Fruit fly (Drosophila melanogaster) whole organism, embryonic: ENCODE results near the gene CG12279.

Source experiments
- Aef1 ChIP-seq: fragments of 200-800 bp; sonication (Bioruptor generic); IDR thresholded peaks from 3 replicates; pipeline ENCODE4 v1.3.6; 2022; ENCODE audit warnings: missing biosample characterization, missing genetic modification characterization
- Atf6 ChIP-seq: fragments of 200-800 bp; sonication (Bioruptor generic); IDR thresholded peaks from 2 replicates; pipeline ENCODE4 v1.3.6; 2022; ENCODE audit warnings: missing biosample characterization, missing genetic modification characterization
- B-H2 ChIP-seq: fragments of 200-800 bp; sonication (Bioruptor generic); optimal IDR thresholded peaks from 2 replicates; lab custom pipeline; 2018; ENCODE audit warnings: missing biosample characterization, mild to moderate bottlenecking, missing genetic modification characterization
- CG10321 ChIP-seq: fragments of 200-800 bp; sonication (Bioruptor generic); IDR thresholded peaks from 2 replicates; pipeline ENCODE4 v1.3.6; 2022; ENCODE audit warnings: missing biosample characterization, missing genetic modification characterization
- CG12071 ChIP-seq: fragments of 200-800 bp; sonication (Bioruptor generic); optimal IDR thresholded peaks from 3 replicates; lab custom pipeline; 2018; ENCODE audit warnings: missing biosample characterization, mild to moderate bottlenecking, missing genetic modification characterization
- CG12299 ChIP-seq: fragments of 200-800 bp; sonication (Bioruptor generic); optimal IDR thresholded peaks from 2 replicates; lab custom pipeline; 2018; ENCODE audit warnings: missing biosample characterization, mild to moderate bottlenecking, missing genetic modification characterization
- CG15696 ChIP-seq: fragments of 200-800 bp; sonication (Bioruptor generic); optimal IDR thresholded peaks from 2 replicates; lab custom pipeline; 2019; ENCODE audit warnings: missing biosample characterization, mild to moderate bottlenecking, missing genetic modification characterization, moderate library complexity
- CG17385 ChIP-seq: fragments of 200-800 bp; sonication (Bioruptor generic); optimal IDR thresholded peaks from 3 replicates; lab custom pipeline; 2018; ENCODE audit warnings: missing biosample characterization, mild to moderate bottlenecking, missing genetic modification characterization
- CG17802 ChIP-seq: fragments of 200-800 bp; sonication (Bioruptor generic); optimal IDR thresholded peaks from 2 replicates; lab custom pipeline; 2018; ENCODE audit warnings: missing biosample characterization, mild to moderate bottlenecking, missing genetic modification characterization, moderate library complexity
- CG18619 ChIP-seq: fragments of 200-800 bp; sonication (Bioruptor generic); optimal IDR thresholded peaks from 3 replicates; lab custom pipeline; 2017; ENCODE audit warnings: missing biosample characterization, mild to moderate bottlenecking, missing genetic modification characterization
- CG34422 ChIP-seq: fragments of 200-800 bp; sonication (Bioruptor generic); IDR thresholded peaks from 3 replicates; pipeline ENCODE4 v1.3.6; 2022; ENCODE audit warnings: missing biosample characterization, missing genetic modification characterization
- CG4360 ChIP-seq: fragments of 200-800 bp; sonication (Bioruptor generic); IDR thresholded peaks from 2 replicates; pipeline ENCODE4 v1.3.6; 2022; ENCODE audit warnings: missing biosample characterization, missing genetic modification characterization
- CG4854 ChIP-seq: fragments of 200-800 bp; sonication (Bioruptor generic); optimal IDR thresholded peaks from 2 replicates; lab custom pipeline; 2016; ENCODE audit warnings: missing biosample characterization, missing genetic modification characterization, inconsistent platforms
- CG5953 ChIP-seq: fragments of 200-800 bp; sonication (Bioruptor generic); IDR thresholded peaks from 2 replicates; pipeline ENCODE4 v1.3.6; 2022; ENCODE audit warnings: missing biosample characterization, missing genetic modification characterization
- CG7271 ChIP-seq: fragments of 200-800 bp; sonication (Bioruptor generic); optimal IDR thresholded peaks from 2 replicates; lab custom pipeline; 2018; ENCODE audit warnings: missing biosample characterization, mild to moderate bottlenecking, missing genetic modification characterization, moderate library complexity
- CG7357 ChIP-seq: fragments of 200-800 bp; sonication (Bioruptor generic); IDR thresholded peaks from 3 replicates; pipeline ENCODE4 v1.3.6; 2022; ENCODE audit warnings: missing biosample characterization, missing genetic modification characterization
- CG7372 ChIP-seq: fragments of 200-800 bp; sonication (Bioruptor generic); IDR thresholded peaks from 2 replicates; pipeline ENCODE4 v1.3.6; 2022; ENCODE audit warnings: missing biosample characterization, missing genetic modification characterization
- CG7556 ChIP-seq: fragments of 200-800 bp; sonication (Bioruptor generic); optimal IDR thresholded peaks from 2 replicates; lab custom pipeline; 2017; ENCODE audit warnings: missing biosample characterization, mild to moderate bottlenecking, missing genetic modification characterization
- CG8944 ChIP-seq: fragments of 200-800 bp; sonication (Bioruptor generic); optimal IDR thresholded peaks from 3 replicates; lab custom pipeline; 2016; ENCODE audit warnings: missing biosample characterization, missing genetic modification characterization
- Chrac-16 ChIP-seq: fragments of 200-800 bp; sonication (Bioruptor generic); optimal IDR thresholded peaks from 3 replicates; lab custom pipeline; 2016; ENCODE audit warnings: missing biosample characterization, missing genetic modification characterization
- Deaf1 ChIP-seq: fragments of 200-800 bp; optimal IDR thresholded peaks from 3 replicates; lab custom pipeline; 2019; ENCODE audit warnings: missing biosample characterization, mild to moderate bottlenecking, missing genetic modification characterization, moderate library complexity
- Dll ChIP-seq: fragments of 200-800 bp; sonication (Bioruptor generic); IDR thresholded peaks from 4 replicates; pipeline ENCODE4 v1.3.6; 2022; ENCODE audit warnings: missing biosample characterization, missing genetic modification characterization; ENCODE audit not compliant: partially characterized antibody
- Doc2 ChIP-seq: fragments of 200-800 bp; sonication (Bioruptor generic); IDR thresholded peaks from 2 replicates; pipeline ENCODE4 v1.3.6; 2022; ENCODE audit warnings: missing biosample characterization, missing genetic modification characterization
- Dp ChIP-seq: fragments of 200-800 bp; sonication (Bioruptor generic); optimal IDR thresholded peaks from 2 replicates; lab custom pipeline; 2018; ENCODE audit warnings: missing biosample characterization, mild to moderate bottlenecking, missing genetic modification characterization, moderate library complexity
- Drgx ChIP-seq: fragments of 200-800 bp; sonication (Bioruptor generic); IDR thresholded peaks from 2 replicates; pipeline ENCODE4 v1.3.6; 2022; ENCODE audit warnings: missing biosample characterization, missing genetic modification characterization
- Fer3 ChIP-seq: fragments of 200-800 bp; sonication (Bioruptor generic); optimal IDR thresholded peaks from 2 replicates; lab custom pipeline; 2018; ENCODE audit warnings: missing biosample characterization, mild to moderate bottlenecking, missing genetic modification characterization, moderate library complexity
- HLHmδ ChIP-seq: fragments of 200-800 bp; sonication (Bioruptor generic); optimal IDR thresholded peaks from 2 replicates; lab custom pipeline; 2018; ENCODE audit warnings: missing biosample characterization, mild to moderate bottlenecking, missing genetic modification characterization, moderate library complexity
- Hr39 ChIP-seq: fragments of >200 bp; optimal IDR thresholded peaks from 2 replicates; lab custom pipeline; 2017
- Max ChIP-seq: fragments of 200-800 bp; sonication (Bioruptor generic); optimal IDR thresholded peaks from 2 replicates; lab custom pipeline; 2016; ENCODE audit warnings: missing biosample characterization, mild to moderate bottlenecking, missing genetic modification characterization
- NC2β ChIP-seq: fragments of 200-800 bp; sonication (Bioruptor generic); optimal IDR thresholded peaks from 2 replicates; lab custom pipeline; 2016; ENCODE audit warnings: missing biosample characterization, missing genetic modification characterization
- Oaz ChIP-seq: fragments of 200-800 bp; sonication (Bioruptor generic); IDR thresholded peaks from 2 replicates; pipeline ENCODE4 v1.3.6; 2022; ENCODE audit warnings: missing biosample characterization, missing genetic modification characterization
- Oli ChIP-seq: fragments of 200-800 bp; sonication (Bioruptor generic); optimal IDR thresholded peaks from 2 replicates; lab custom pipeline; 2018; ENCODE audit warnings: missing biosample characterization, mild to moderate bottlenecking, missing genetic modification characterization, moderate library complexity
- Spps ChIP-seq: fragments of 200-800 bp; sonication (Bioruptor generic); optimal IDR thresholded peaks from 2 replicates; lab custom pipeline; 2018; ENCODE audit warnings: missing biosample characterization, mild to moderate bottlenecking, missing genetic modification characterization
- Stat92E ChIP-seq, 3 experiments: fragments of >200 bp in 2 of 3; fragments of 200-800 bp in 1 of 3; sonication (Bioruptor generic) in 1 of 3; optimal IDR thresholded peaks; 2 replicates each; lab custom pipeline; 2017 to 2019; ENCODE audit warnings: missing biosample characterization in 3 of 3, missing genetic modification characterization in 3 of 3, mild to moderate bottlenecking in 1 of 3, moderate library complexity in 1 of 3
- YL-1 ChIP-seq: fragments of 200-800 bp; sonication (Bioruptor generic); optimal IDR thresholded peaks from 3 replicates; lab custom pipeline; 2017; ENCODE audit warnings: missing biosample characterization, mild to moderate bottlenecking, missing genetic modification characterization
- al ChIP-seq: fragments of 200-800 bp; sonication (Bioruptor generic); IDR thresholded peaks from 2 replicates; pipeline ENCODE4 v1.3.6; 2022; ENCODE audit warnings: missing biosample characterization, missing genetic modification characterization
- br ChIP-seq: fragments of >200 bp; optimal IDR thresholded peaks from 2 replicates; lab custom pipeline; 2017
- crc ChIP-seq: fragments of 200-800 bp; sonication (Bioruptor generic); optimal IDR thresholded peaks from 2 replicates; lab custom pipeline; 2016; ENCODE audit warnings: missing biosample characterization, missing genetic modification characterization
- cwo ChIP-seq: fragments of 200-800 bp; sonication (Bioruptor generic); optimal IDR thresholded peaks from 3 replicates; lab custom pipeline; 2017; ENCODE audit warnings: missing biosample characterization, missing genetic modification characterization, mild to moderate bottlenecking, moderate library complexity, missing genetic modification reagents
- ewg ChIP-seq: fragments of 200-800 bp; sonication (Bioruptor generic); optimal IDR thresholded peaks from 3 replicates; lab custom pipeline; 2017; ENCODE audit warnings: mild to moderate bottlenecking, missing biosample characterization, missing genetic modification reagents, missing genetic modification characterization
- knrl ChIP-seq: fragments of 200-800 bp; sonication (Bioruptor generic); IDR thresholded peaks from 3 replicates; pipeline ENCODE4 v1.3.6; 2022; ENCODE audit warnings: missing biosample characterization, missing genetic modification characterization; ENCODE audit not compliant: partially characterized antibody
- lilli ChIP-seq: fragments of 200-800 bp; sonication (Bioruptor generic); optimal IDR thresholded peaks from 3 replicates; lab custom pipeline; 2016; ENCODE audit warnings: missing biosample characterization, missing genetic modification characterization
- nmo ChIP-seq: fragments of 200-800 bp; sonication (Bioruptor generic); optimal IDR thresholded peaks from 2 replicates; lab custom pipeline; 2018; ENCODE audit warnings: missing biosample characterization, mild to moderate bottlenecking, missing genetic modification characterization, moderate library complexity
- peb ChIP-seq: fragments of 200-800 bp; sonication (Bioruptor generic); IDR thresholded peaks from 2 replicates; pipeline ENCODE4 v1.3.6; 2022; ENCODE audit warnings: missing biosample characterization, missing genetic modification characterization
- phol ChIP-seq: fragments of 200-800 bp; sonication (Bioruptor generic); optimal IDR thresholded peaks from 3 replicates; lab custom pipeline; 2018; ENCODE audit warnings: missing biosample characterization, mild to moderate bottlenecking, missing genetic modification characterization, moderate library complexity
- pita ChIP-seq: fragments of 200-800 bp; sonication (Bioruptor generic); optimal IDR thresholded peaks from 2 replicates; lab custom pipeline; 2017; ENCODE audit warnings: missing biosample characterization, mild to moderate bottlenecking, missing genetic modification characterization
- psq ChIP-seq: fragments of 200-800 bp; sonication (Bioruptor generic); optimal IDR thresholded peaks from 2 replicates; lab custom pipeline; 2017; ENCODE audit warnings: missing biosample characterization, missing genetic modification characterization
- slbo ChIP-seq: fragments of 200-800 bp; sonication (Bioruptor generic); IDR thresholded peaks from 2 replicates; pipeline ENCODE4 v1.3.6; 2022; ENCODE audit warnings: missing biosample characterization, missing genetic modification characterization
- toy ChIP-seq: fragments of 200-800 bp; sonication (Bioruptor generic); IDR thresholded peaks from 2 replicates; pipeline ENCODE4 v1.3.6; 2022; ENCODE audit warnings: missing biosample characterization, missing genetic modification characterization
- trh ChIP-seq: fragments of 200-800 bp; sonication (Bioruptor generic); optimal IDR thresholded peaks from 2 replicates; lab custom pipeline; 2016; ENCODE audit warnings: missing biosample characterization, missing genetic modification characterization
- zen2 ChIP-seq: fragments of 200-800 bp; sonication (Bioruptor generic); IDR thresholded peaks from 3 replicates; pipeline ENCODE4 v1.3.6; 2022; ENCODE audit warnings: missing biosample characterization, missing genetic modification characterization; ENCODE audit not compliant: partially characterized antibody

CG12279 gene

dm6 chr3R:12722392-12722914, 17.6 kb downstream of the CG12279 start, which contains the start of gene Men (continued):
- peak; percentile 75 for TF ChIP-seq Oli (tag; lab: Kevin White, UChicago)
- TF ChIP-seq crc, result no peak
- TF ChIP-seq Fer3 (tag; lab: Kevin White, UChicago), result peak; percentile 52
- TF ChIP-seq al, result no peak
- peak; percentile 75 for TF ChIP-seq nmo (GFP tag; lab: Kevin White, UChicago)
- TF ChIP-seq CG7271 (tag; lab: Kevin White, UChicago), result no peak
- TF ChIP-seq B-H2 (GFP tag; lab: Kevin White, UChicago), result no peak
- TF ChIP-seq CG12071 (GFP tag; lab: Kevin White, UChicago), result peak; percentile 7
- peak; percentile 13; the same call in 1 of the 2 replicates for TF ChIP-seq CG4360
- no peak for TF ChIP-seq peb
- peak; percentile 63 for TF ChIP-seq slbo (GFP tag; lab: Robert Waterston, UW)
- TF ChIP-seq knrl (GFP tag; lab: Robert Waterston, UW), result no peak
- TF ChIP-seq CG17385 (GFP tag; lab: Kevin White, UChicago), result peak; percentile 62
- TF ChIP-seq Aef1, result peak; percentile 28; the same call in 1 of the 3 replicates
- peak; percentile 26 for TF ChIP-seq lilli (GFP tag; lab: Kevin White, UChicago)
- no peak for TF ChIP-seq Stat92E (GFP tag; optimal IDR thresholded peaks at IDR 0.05; lab: Kevin White, UChicago)
- no peak for TF ChIP-seq CG8944 (GFP tag; lab: Kevin White, UChicago)
- TF ChIP-seq Oaz (GFP tag; lab: Robert Waterston, UW), result peak; percentile 64
- peak; percentile 57; the same call in 1 of the 3 replicates for TF ChIP-seq CG7357 (GFP tag; lab: Robert Waterston, UW)
- TF ChIP-seq Max, result peak; percentile 21
- no peak for TF ChIP-seq CG34422 (GFP tag; lab: Robert Waterston, UW)
- peak; percentile 45 for TF ChIP-seq CG18619 (GFP tag; lab: Kevin White, UChicago)
- TF ChIP-seq NC2β, result no peak
- no peak for TF ChIP-seq CG10321 (GFP tag; lab: Robert Waterston, UW)
- no peak for TF ChIP-seq toy
- TF ChIP-seq CG7556 (GFP tag; lab: Kevin White, UChicago), result peak; percentile 78
- no peak for TF ChIP-seq Doc2
- TF ChIP-seq YL-1 (GFP tag; lab: Kevin White, UChicago), result no peak
- TF ChIP-seq ewg (GFP tag; lab: Kevin White, UChicago), result no peak
- TF ChIP-seq Spps (tag; lab: Kevin White, UChicago), result no peak
- TF ChIP-seq Hr39 (lab: Kevin White, UChicago), result no peak
- peak; percentile 73 for TF ChIP-seq phol (tag; lab: Kevin White, UChicago)
- peak; percentile 20 for TF ChIP-seq Chrac-16 (GFP tag; lab: Kevin White, UChicago)
- no peak for TF ChIP-seq CG4854 (GFP tag; lab: Kevin White, UChicago)
- TF ChIP-seq CG17802 (tag; lab: Kevin White, UChicago), result no peak
- TF ChIP-seq HLHmδ, result no peak
- no peak for TF ChIP-seq psq
- TF ChIP-seq Dp (GFP tag; lab: Kevin White, UChicago), result no peak
- TF ChIP-seq trh (GFP tag; lab: Kevin White, UChicago), result no peak
- TF ChIP-seq cwo (GFP tag; lab: Kevin White, UChicago), result peak; percentile 73
- TF ChIP-seq CG12299, result peak; percentile 15
- peak; percentile 39 for TF ChIP-seq CG15696 (tag; lab: Kevin White, UChicago)
- no peak for TF ChIP-seq br (lab: Kevin White, UChicago)
- no peak for TF ChIP-seq Dll (GFP tag; lab: Robert Waterston, UW)
- TF ChIP-seq pita (GFP tag; lab: Kevin White, UChicago), result no peak
- no peak for TF ChIP-seq CG5953 (GFP tag; lab: Robert Waterston, UW)
- TF ChIP-seq zen2, result no peak
- peak; percentile 59 for TF ChIP-seq CG7372
- TF ChIP-seq Drgx (GFP tag; lab: Robert Waterston, UW), result peak; percentile 65; the same call in 1 of the 2 replicates
- TF ChIP-seq Atf6 (GFP tag; lab: Robert Waterston, UW), result no peak; the same call in 1 of the 2 replicates
- peak; percentile 43 for TF ChIP-seq Deaf1
